Fruit fly (Drosophila melanogaster) whole organism, embryonic: ENCODE data around the gene CG8142.

ENCODE experiments used
- Awh ChIP-seq: fragments of 200-800 bp; sonication (Bioruptor generic); IDR thresholded peaks from 2 replicates; pipeline ENCODE4, ENCODE4 v1.3.6; 2022; ENCODE audit warnings: missing biosample characterization, missing genetic modification characterization
- BEAF-32 ChIP-seq: fragments of 200-800 bp; sonication (Bioruptor generic); optimal IDR thresholded peaks from 3 replicates; lab custom pipeline; 2017; ENCODE audit warnings: missing biosample characterization, missing genetic modification characterization, mild to moderate bottlenecking, moderate library complexity, missing genetic modification reagents
- CG10431 ChIP-seq: fragments of 200-800 bp; sonication (Bioruptor generic); optimal IDR thresholded peaks from 3 replicates; lab custom pipeline; 2018; ENCODE audit warnings: missing biosample characterization, mild to moderate bottlenecking, missing genetic modification characterization
- CG13287 ChIP-seq: fragments of 200-800 bp; sonication (Bioruptor generic); IDR thresholded peaks from 2 replicates; pipeline ENCODE4 v1.3.6; 2022; ENCODE audit warnings: missing biosample characterization, missing genetic modification characterization; ENCODE audit not compliant: partially characterized antibody
- CG1529 ChIP-seq: fragments of 200-800 bp; sonication (Bioruptor generic); optimal IDR thresholded peaks from 3 replicates; lab custom pipeline; 2018; ENCODE audit warnings: missing biosample characterization, missing genetic modification characterization
- CG15601 ChIP-seq: fragments of 200-800 bp; sonication (Bioruptor generic); optimal IDR thresholded peaks from 3 replicates; lab custom pipeline; 2019; ENCODE audit warnings: missing biosample characterization, mild to moderate bottlenecking, missing genetic modification characterization, moderate library complexity
- CG15696 ChIP-seq: fragments of 200-800 bp; sonication (Bioruptor generic); optimal IDR thresholded peaks from 2 replicates; lab custom pipeline; 2019; ENCODE audit warnings: missing biosample characterization, mild to moderate bottlenecking, missing genetic modification characterization, moderate library complexity
- CG16779 ChIP-seq: fragments of 200-800 bp; sonication (Bioruptor generic); IDR thresholded peaks from 2 replicates; pipeline ENCODE4 v1.3.6; 2022; ENCODE audit warnings: missing biosample characterization, missing genetic modification characterization
- CG2129 ChIP-seq: fragments of 200-800 bp; sonication (Bioruptor generic); IDR thresholded peaks from 2 replicates; pipeline ENCODE4 v1.3.6; 2022; ENCODE audit warnings: missing biosample characterization, missing genetic modification characterization; ENCODE audit not compliant: partially characterized antibody
- CG2678 ChIP-seq: fragments of 200-800 bp; sonication (Bioruptor generic); optimal IDR thresholded peaks from 3 replicates; lab custom pipeline; 2019; ENCODE audit warnings: missing biosample characterization, mild to moderate bottlenecking, missing genetic modification characterization, moderate library complexity
- CG31224 ChIP-seq: fragments of 200-800 bp; sonication (Bioruptor generic); IDR thresholded peaks from 2 replicates; pipeline ENCODE4 v1.3.6; 2022; ENCODE audit warnings: missing biosample characterization, missing genetic modification characterization
- CG31388 ChIP-seq: fragments of 200-800 bp; sonication (Bioruptor generic); optimal IDR thresholded peaks from 2 replicates; lab custom pipeline; 2016; ENCODE audit warnings: missing biosample characterization, missing genetic modification characterization
- CG3163 ChIP-seq: fragments of 200-800 bp; sonication (Bioruptor generic); optimal IDR thresholded peaks from 3 replicates; lab custom pipeline; 2016; ENCODE audit warnings: missing biosample characterization, missing genetic modification characterization
- CG33557 ChIP-seq: fragments of 200-800 bp; sonication (Bioruptor generic); optimal IDR thresholded peaks from 2 replicates; lab custom pipeline; 2019; ENCODE audit warnings: missing biosample characterization, mild to moderate bottlenecking, missing genetic modification characterization, moderate library complexity
- CG4617 ChIP-seq: fragments of 200-800 bp; sonication (Bioruptor generic); optimal IDR thresholded peaks from 3 replicates; lab custom pipeline; 2016; ENCODE audit warnings: missing biosample characterization, missing genetic modification characterization, borderline replicate concordance
- CG6854 ChIP-seq: fragments of 200-800 bp; sonication (Bioruptor generic); optimal IDR thresholded peaks from 3 replicates; lab custom pipeline; 2017; ENCODE audit warnings: missing biosample characterization, mild to moderate bottlenecking, missing genetic modification characterization
- CG7745 ChIP-seq: fragments of 200-800 bp; sonication (Bioruptor generic); optimal IDR thresholded peaks from 2 replicates; lab custom pipeline; 2018; ENCODE audit warnings: missing biosample characterization, mild to moderate bottlenecking, missing genetic modification characterization, moderate library complexity
- CG8290 ChIP-seq, 3 experiments: fragments of 200-800 bp; sonication (Bioruptor generic); optimal IDR thresholded peaks; 2 replicates each; lab custom pipeline; 2016 to 2019; ENCODE audit warnings: missing biosample characterization in 3 of 3, missing genetic modification characterization in 3 of 3, mild to moderate bottlenecking in 2 of 3, moderate library complexity in 1 of 3
- CG8359 ChIP-seq: fragments of 200-800 bp; sonication (Bioruptor generic); optimal IDR thresholded peaks from 2 replicates; lab custom pipeline; 2017; ENCODE audit warnings: missing biosample characterization, mild to moderate bottlenecking, missing genetic modification characterization, borderline replicate concordance
- Chrac-16 ChIP-seq: fragments of 200-800 bp; sonication (Bioruptor generic); optimal IDR thresholded peaks from 3 replicates; lab custom pipeline; 2016; ENCODE audit warnings: missing biosample characterization, missing genetic modification characterization
- Dp ChIP-seq: fragments of 200-800 bp; sonication (Bioruptor generic); optimal IDR thresholded peaks from 2 replicates; lab custom pipeline; 2018; ENCODE audit warnings: missing biosample characterization, mild to moderate bottlenecking, missing genetic modification characterization, moderate library complexity
- H15 ChIP-seq: fragments of 200-800 bp; sonication (Bioruptor generic); IDR thresholded peaks from 3 replicates; pipeline ENCODE4 v1.3.6; 2022; ENCODE audit warnings: missing biosample characterization, missing genetic modification characterization
- Lim3 ChIP-seq: fragments of 200-800 bp; sonication (Bioruptor generic); IDR thresholded peaks from 2 replicates; pipeline ENCODE4 v1.3.6; 2022; ENCODE audit warnings: missing biosample characterization, missing genetic modification characterization
- Lpt ChIP-seq: fragments of >200 bp; optimal IDR thresholded peaks from 2 replicates; lab custom pipeline; 2018; ENCODE audit warnings: missing biosample characterization, missing genetic modification characterization
- Med ChIP-seq: fragments of 200-800 bp; sonication (Bioruptor generic); peaks from one replicate; lab custom pipeline; 2016; ENCODE audit warnings: missing biosample characterization, missing genetic modification characterization, mild to moderate bottlenecking, inconsistent platforms, moderate library complexity
- Meics ChIP-seq: fragments of 200-800 bp; sonication (Bioruptor generic); optimal IDR thresholded peaks from 2 replicates; lab custom pipeline; 2017; ENCODE audit warnings: missing biosample characterization, mild to moderate bottlenecking, missing genetic modification characterization
- NFAT ChIP-seq: fragments of 200-800 bp; sonication (Bioruptor generic); IDR thresholded peaks from 2 replicates; pipeline ENCODE4 v1.3.6; 2022; ENCODE audit warnings: missing biosample characterization, missing genetic modification characterization
- Poxn ChIP-seq: fragments of 200-800 bp; sonication (Bioruptor generic); IDR thresholded peaks from 2 replicates; pipeline ENCODE4 v1.3.6; 2022; ENCODE audit warnings: missing biosample characterization, missing genetic modification characterization
- ap ChIP-seq: fragments of 200-800 bp; sonication (Bioruptor generic); IDR thresholded peaks from 2 replicates; pipeline ENCODE4 v1.3.6; 2022; ENCODE audit warnings: missing biosample characterization, missing genetic modification characterization
- bsh ChIP-seq, 2 experiments: fragments of 200-800 bp; sonication (Bioruptor generic); optimal IDR thresholded peaks; 2 replicates each; lab custom pipeline; 2017 to 2018; ENCODE audit warnings: mild to moderate bottlenecking in 2 of 2, missing biosample characterization in 2 of 2, missing genetic modification characterization in 2 of 2, moderate library complexity in 1 of 2
- cato ChIP-seq: fragments of 200-800 bp; sonication (Bioruptor generic); optimal IDR thresholded peaks from 2 replicates; lab custom pipeline; 2016; ENCODE audit warnings: missing biosample characterization, missing genetic modification characterization, borderline replicate concordance
- chinmo ChIP-seq: fragments of 200-800 bp; sonication (Bioruptor generic); IDR thresholded peaks from 4 replicates; pipeline ENCODE4 v1.3.6; 2022; ENCODE audit warnings: missing biosample characterization, missing genetic modification characterization; ENCODE audit not compliant: partially characterized antibody
- esg ChIP-seq: fragments of 200-800 bp; sonication (Bioruptor generic); conservative IDR thresholded peaks from 2 replicates; pipeline ENCODE4 v1.3.6; 2022; ENCODE audit warnings: missing biosample characterization, missing genetic modification characterization
- fd96Cb ChIP-seq: fragments of 200-800 bp; sonication (Bioruptor generic); optimal IDR thresholded peaks from 2 replicates; lab custom pipeline; 2018; ENCODE audit warnings: missing biosample characterization, mild to moderate bottlenecking, missing genetic modification characterization, moderate library complexity
- fru ChIP-seq: fragments of >200 bp; optimal IDR thresholded peaks from 2 replicates; lab custom pipeline; 2017
- fu2 ChIP-seq: fragments of 200-800 bp; sonication (Bioruptor generic); optimal IDR thresholded peaks from 2 replicates; lab custom pipeline; 2016; ENCODE audit warnings: missing biosample characterization, missing genetic modification characterization
- gem ChIP-seq: fragments of 200-800 bp; sonication (Bioruptor generic); optimal IDR thresholded peaks from 2 replicates; lab custom pipeline; 2019; ENCODE audit warnings: missing biosample characterization, mild to moderate bottlenecking, missing genetic modification characterization, moderate library complexity
- her ChIP-seq: fragments of 200-800 bp; sonication (Bioruptor generic); optimal IDR thresholded peaks from 2 replicates; lab custom pipeline; 2016; ENCODE audit warnings: missing biosample characterization, missing genetic modification characterization
- nerfin-2 ChIP-seq: fragments of 200-800 bp; sonication (Bioruptor generic); IDR thresholded peaks from 2 replicates; pipeline ENCODE4 v1.3.6; 2022; ENCODE audit warnings: missing biosample characterization, missing genetic modification characterization; ENCODE audit not compliant: partially characterized antibody
- nom ChIP-seq: fragments of 200-800 bp; sonication (Bioruptor generic); optimal IDR thresholded peaks from 2 replicates; lab custom pipeline; 2017; ENCODE audit warnings: missing biosample characterization, missing genetic modification characterization, mild to moderate bottlenecking, moderate library complexity, missing genetic modification reagents
- repo ChIP-seq: fragments of 200-800 bp; sonication (Bioruptor generic); optimal IDR thresholded peaks from 2 replicates; lab custom pipeline; 2016; ENCODE audit warnings: missing biosample characterization, missing genetic modification characterization
- ro ChIP-seq: fragments of 200-800 bp; sonication (Bioruptor generic); IDR thresholded peaks from 2 replicates; pipeline ENCODE4 v1.3.6; 2022; ENCODE audit warnings: missing biosample characterization, missing genetic modification characterization
- sisA ChIP-seq: fragments of 200-800 bp; sonication (Bioruptor generic); IDR thresholded peaks from 2 replicates; pipeline ENCODE4 v1.3.6; 2022; ENCODE audit warnings: missing biosample characterization, missing genetic modification characterization
- toy ChIP-seq: fragments of 200-800 bp; sonication (Bioruptor generic); IDR thresholded peaks from 2 replicates; pipeline ENCODE4 v1.3.6; 2022; ENCODE audit warnings: missing biosample characterization, missing genetic modification characterization
- trh ChIP-seq: fragments of 200-800 bp; sonication (Bioruptor generic); optimal IDR thresholded peaks from 2 replicates; lab custom pipeline; 2016; ENCODE audit warnings: missing biosample characterization, missing genetic modification characterization
- tup ChIP-seq: fragments of 200-800 bp; sonication (Bioruptor generic); optimal IDR thresholded peaks from 2 replicates; lab custom pipeline; 2016; ENCODE audit warnings: missing biosample characterization, mild to moderate bottlenecking, missing genetic modification characterization, moderate library complexity
- vnd ChIP-seq: fragments of 200-800 bp; sonication (Bioruptor generic); IDR thresholded peaks from 3 replicates; pipeline ENCODE4 v1.3.6; 2022; ENCODE audit warnings: missing biosample characterization, missing genetic modification characterization; ENCODE audit not compliant: partially characterized antibody
- z ChIP-seq: fragments of 200-800 bp; sonication (Bioruptor generic); IDR thresholded peaks from 3 replicates; pipeline ENCODE4 v1.3.6; 2022; ENCODE audit warnings: missing biosample characterization, missing genetic modification characterization

Gene CG8142

DNA sequence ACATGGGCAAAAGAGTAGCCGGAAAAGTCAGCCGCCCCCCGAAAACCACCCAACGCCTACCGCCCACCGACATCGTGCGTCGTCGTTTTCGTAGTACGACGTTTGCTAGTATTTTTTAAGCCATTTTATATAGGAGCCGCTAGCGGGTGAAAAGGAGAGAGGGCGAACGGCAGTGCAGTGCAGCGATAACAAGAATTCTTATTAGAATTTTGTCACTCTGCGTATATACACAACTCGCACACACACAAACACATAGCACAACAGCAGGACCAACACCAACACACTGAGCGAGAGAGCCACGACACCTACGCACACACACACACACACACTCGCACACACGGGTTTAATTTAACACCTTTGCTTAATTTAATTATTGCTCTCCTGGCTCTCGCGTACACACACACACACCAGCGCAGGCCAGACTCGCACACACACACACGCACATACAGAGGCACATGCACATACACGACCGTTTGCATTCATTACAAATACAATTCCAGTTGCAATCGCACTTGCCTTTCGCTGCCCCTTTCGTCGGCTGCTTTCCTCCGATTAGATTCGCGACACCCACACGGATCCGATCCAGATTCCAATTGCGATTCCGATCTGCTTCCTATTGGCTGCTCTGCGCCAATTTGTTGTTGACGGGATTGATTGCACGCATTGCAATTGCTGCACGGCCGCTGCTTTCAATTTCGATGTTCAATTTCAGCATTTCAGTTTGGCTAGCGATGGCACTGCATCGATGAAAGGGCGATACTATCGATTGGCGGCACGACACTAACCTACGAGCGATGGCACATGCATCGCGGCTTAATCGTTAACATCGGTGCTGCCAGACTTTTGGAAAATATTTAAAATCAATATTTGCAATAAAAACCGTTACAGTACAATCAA lies 17.4 kb downstream of the CG8142 start, which contains the start of gene Socs16D (continued):
- TF ChIP-seq trh (GFP tag; lab: Kevin White, UChicago) (no peak), vnd (GFP tag; lab: Robert Waterston, UW) (peak; percentile 94), gem (tag; lab: Kevin White, UChicago) (peak; percentile 30), Dp (GFP tag; lab: Kevin White, UChicago) (peak; percentile 70), chinmo (peak; percentile 98), CG10431 (GFP tag; lab: Kevin White, UChicago) (no peak), fu2 (no peak), nom (GFP tag; lab: Kevin White, UChicago) (peak; percentile 73), CG4617 (GFP tag; lab: Kevin White, UChicago) (peak; percentile 74), Lim3 (no peak), Awh (no peak), CG13287 (GFP tag; lab: Robert Waterston, UW) (peak; percentile 97), CG33557 (no peak), CG15696 (tag; lab: Kevin White, UChicago) (peak; percentile 30), fd96Cb (tag; lab: Kevin White, UChicago) (no peak), CG31388 (no peak), CG16779 (GFP tag; lab: Robert Waterston, UW) (no peak), ap (no peak), fru (lab: Kevin White, UChicago) (no peak), CG2129 (GFP tag; lab: Robert Waterston, UW) (peak; percentile 95), toy (GFP tag; lab: Robert Waterston, UW) (no peak), Chrac-16 (GFP tag; lab: Kevin White, UChicago) (peak; percentile 20), ro (GFP tag; lab: Robert Waterston, UW) (no peak), Meics (GFP tag; lab: Kevin White, UChicago) (peak; percentile 25), her (GFP tag; lab: Kevin White, UChicago) (peak; percentile 43), CG8359 (GFP tag; lab: Kevin White, UChicago) (no peak), CG15601 (peak; percentile 100), BEAF-32 (peak; percentile 98), bsh (GFP tag; optimal IDR thresholded peaks at IDR 0.05; lab: Kevin White, UChicago) (peak in 1 of 2 experiments; percentile 46), Med (GFP tag; lab: Kevin White, UChicago) (peak; percentile 91), CG8290 (GFP tag; optimal IDR thresholded peaks at IDR 0.05; lab: Kevin White, UChicago) (peak; percentile 58), CG8290 (tag; optimal IDR thresholded peaks at IDR 0.05; lab: Kevin White, UChicago) (peak in 1 of 2 experiments; percentile 75), NFAT (peak; percentile 38; the same call in 1 of the 2 replicates), CG31224 (no peak), nerfin-2 (GFP tag; lab: Robert Waterston, UW) (peak; percentile 93), tup (GFP tag; lab: Kevin White, UChicago) (no peak), repo (GFP tag; lab: Kevin White, UChicago) (no peak), CG1529 (GFP tag; lab: Kevin White, UChicago) (no peak), H15 (no peak), Poxn (no peak), cato (no peak), CG2678 (tag; lab: Kevin White, UChicago) (peak; percentile 15), z (GFP tag; lab: Robert Waterston, UW) (no peak), sisA (GFP tag; lab: Robert Waterston, UW) (0 out of 2 replicates have a peak, but pooled peaks have one; percentile 19), Lpt (GFP tag; lab: Kevin White, UChicago) (no peak), esg (GFP tag; lab: Robert Waterston, UW) (no peak), CG7745 (peak; percentile 100), CG6854 (GFP tag; lab: Kevin White, UChicago) (no peak), CG3163 (GFP tag; lab: Kevin White, UChicago) (peak; percentile 37)
